Worm (Caenorhabditis elegans) whole organism, L2 larva: Measurements from ENCODE around the gene sre-29.
A peak's percentile ranks its signal among the peaks of the same experiment; 100 is the strongest.

Experiments used
- F13H6.1 ChIP-seq: sonication (generic microtip); optimal IDR thresholded peaks from 2 replicates; lab custom pipeline; 2016; ENCODE audit warnings: missing genetic modification characterization, missing compliant biosample characterization
- aly-2 ChIP-seq: fragments of 150-350 bp; optimal IDR thresholded peaks from 2 replicates; lab custom pipeline; 2014; ENCODE audit warnings: missing biosample characterization, missing genetic modification characterization
- ceh-82 ChIP-seq: fragments of 150-350 bp; optimal IDR thresholded peaks from 2 replicates; lab custom pipeline; 2014; ENCODE audit warnings: missing biosample characterization, missing genetic modification characterization
- dmd-4 ChIP-seq: sonication (generic microtip); optimal IDR thresholded peaks from 2 replicates; lab custom pipeline; 2017; ENCODE audit warnings: missing biosample characterization, missing genetic modification characterization
- elt-1 ChIP-seq: fragments of 150-350 bp; optimal IDR thresholded peaks from 2 replicates; lab custom pipeline; 2014; ENCODE audit warnings: missing biosample characterization, missing genetic modification characterization
- lin-13 ChIP-seq: fragments of 150-350 bp; optimal IDR thresholded peaks from 2 replicates; lab custom pipeline; 2014; ENCODE audit warnings: missing biosample characterization, missing genetic modification reagents, missing genetic modification characterization
- nhr-11 ChIP-seq: fragments of 150-350 bp; optimal IDR thresholded peaks from 2 replicates; lab custom pipeline; 2014; ENCODE audit warnings: missing biosample characterization, missing genetic modification characterization
- nhr-237 ChIP-seq: fragments of 150-350 bp; optimal IDR thresholded peaks from 2 replicates; lab custom pipeline; 2014; ENCODE audit warnings: missing biosample characterization, missing genetic modification characterization
- unc-39 ChIP-seq: fragments of 150-350 bp; optimal IDR thresholded peaks from 2 replicates; lab custom pipeline; 2014; ENCODE audit warnings: missing biosample characterization, missing genetic modification characterization
- unc-62 ChIP-seq: fragments of 150-350 bp; optimal IDR thresholded peaks from 2 replicates; lab custom pipeline; 2014; ENCODE audit warnings: missing biosample characterization, missing genetic modification reagents, missing genetic modification characterization
- zag-1 ChIP-seq: fragments of 150-350 bp; optimal IDR thresholded peaks from 2 replicates; lab custom pipeline; 2014; ENCODE audit warnings: missing biosample characterization, missing genetic modification characterization
- ztf-1 ChIP-seq: fragments of 200-800 bp; sonication (Bioruptor generic); conservative IDR thresholded peaks from 2 replicates; pipeline ENCODE4 v1.3.6; 2022; ENCODE audit warnings: missing genetic modification characterization, missing compliant biosample characterization

ce11 chrII:12382625-12383562, 18.8 kb downstream of the sre-29 start, which contains the start of gene btb-14:
- TF ChIP-seq unc-62 (GFP tag; lab: Kevin White, UChicago) (no peak), nhr-237 (tag; lab: Kevin White, UChicago) (no peak), unc-39 (no peak), elt-1 (no peak), aly-2 (tag; lab: Kevin White, UChicago) (no peak), dmd-4 (tag; lab: Kevin White, UChicago) (no peak), ceh-82 (tag; lab: Kevin White, UChicago) (no peak), nhr-11 (no peak), lin-13 (peak; percentile 17), F13H6.1 (peak; percentile 22), ztf-1 (GFP tag; lab: Robert Waterston, UW) (no peak), zag-1 (tag; lab: Kevin White, UChicago) (no peak)
